Worm (Caenorhabditis elegans): ENCODE data around the gene F38B2.4.
A peak's percentile ranks its signal among the peaks of the same experiment; 100 is the strongest.

ce11 chrX:11262319-11263074 is 25.0 kb downstream of the F38B2.4 start, which contains the start of gene C03A3.2:
- TF ChIP-seq ama-1 (optimal IDR thresholded peaks at IDR 0.05) (no peak), nhr-23 (tag; optimal IDR thresholded peaks at IDR 0.05) (no peak), elt-3 (tag; optimal IDR thresholded peaks at IDR 0.05) (no peak), lsy-2 (tag; optimal IDR thresholded peaks at IDR 0.05) (peak in 1 of 2 experiments; percentile 74)
